Fruit fly (Drosophila melanogaster): Measurements from ENCODE around the gene CG32085.

Gene CG32085

DNA sequence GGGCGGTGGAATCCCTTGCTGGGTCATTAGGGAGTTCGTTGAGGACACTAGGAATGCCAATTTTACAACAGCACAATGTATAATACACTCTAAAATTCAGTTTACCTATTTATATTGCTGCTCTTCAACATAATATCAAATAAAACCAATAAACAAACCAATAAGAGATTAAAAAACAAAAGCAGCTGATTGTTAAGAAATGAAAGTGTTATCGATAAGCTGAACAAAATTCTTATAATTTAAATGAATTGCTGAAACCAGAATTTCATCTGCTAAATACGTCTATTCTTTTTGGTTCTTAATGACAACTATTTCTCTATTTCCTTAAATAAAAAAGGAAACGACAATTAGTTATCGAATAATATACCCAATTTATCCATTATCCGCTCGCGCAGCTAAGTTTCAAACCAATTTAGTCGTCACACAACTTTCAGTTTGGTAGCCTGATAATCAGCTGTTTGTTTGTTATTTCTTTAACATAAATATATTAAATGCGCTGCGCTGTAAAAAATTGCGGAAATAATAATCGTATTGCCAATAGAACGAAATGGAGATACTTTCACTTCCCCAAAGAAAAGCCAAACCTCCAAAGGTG, 11.2 kb upstream of the CG32085 start, which contains the start of the genes Pldn and CG14135 (continued):
- TF ChIP-seq CG17186 (GFP tag; optimal IDR thresholded peaks at IDR 0.05) (no peak), pzg (GFP tag; optimal IDR thresholded peaks at IDR 0.05) (peak; percentile 72), C15 (GFP tag; IDR thresholded peaks at IDR 0.05) (no peak), CG7963 (GFP tag; IDR thresholded peaks at IDR 0.05; ENCODE audit: partially characterized antibody) (no peak), da (GFP tag; optimal IDR thresholded peaks at IDR 0.05) (no peak), cwo (GFP tag; optimal IDR thresholded peaks at IDR 0.05) (no peak), CG14710 (tag; optimal IDR thresholded peaks at IDR 0.05) (peak; percentile 55), Sox102F (GFP tag; optimal IDR thresholded peaks at IDR 0.05) (no peak), aop (GFP tag; IDR thresholded peaks at IDR 0.05) (no peak), run (tag; optimal IDR thresholded peaks at IDR 0.05) (no peak), Doc2 (GFP tag; IDR thresholded peaks at IDR 0.05) (no peak), E2f2 (GFP tag; IDR thresholded peaks at IDR 0.05) (no peak), mirr (GFP tag; optimal IDR thresholded peaks at IDR 0.05) (no peak), CG14965 (GFP tag; optimal IDR thresholded peaks at IDR 0.05; ENCODE audit: borderline replicate concordance) (no peak), HLH4C (GFP tag; IDR thresholded peaks at IDR 0.05; ENCODE audit: partially characterized antibody) (peak; percentile 53; the same call in 2 of the 3 replicates), Scr (GFP tag; IDR thresholded peaks at IDR 0.05; ENCODE audit: partially characterized antibody) (peak; percentile 49), CG10267 (tag; optimal IDR thresholded peaks at IDR 0.05) (peak; percentile 44), pros (GFP tag; optimal IDR thresholded peaks at IDR 0.05) (no peak), btn (GFP tag; optimal IDR thresholded peaks at IDR 0.05) (no peak), BtbVII (GFP tag; optimal IDR thresholded peaks at IDR 0.05) (no peak), Hr51 (GFP tag; optimal IDR thresholded peaks at IDR 0.05) (no peak), tin (GFP tag; optimal IDR thresholded peaks at IDR 0.05) (no peak), sens (GFP tag) (peak; percentile 77), CG2712 (tag; optimal IDR thresholded peaks at IDR 0.05) (peak; percentile 16), CG11696 (GFP tag; IDR thresholded peaks at IDR 0.05) (no peak), trh (GFP tag; optimal IDR thresholded peaks at IDR 0.05) (no peak), CG17829 (tag; optimal IDR thresholded peaks at IDR 0.05) (peak; percentile 10), CG9609 (GFP tag; optimal IDR thresholded peaks at IDR 0.05) (no peak), schlank (tag; optimal IDR thresholded peaks at IDR 0.05) (no peak), dmrt11E (tag; optimal IDR thresholded peaks at IDR 0.05) (no peak), dimm (GFP tag; IDR thresholded peaks at IDR 0.05) (no peak), CG14860 (GFP tag; IDR thresholded peaks at IDR 0.05; ENCODE audit: partially characterized antibody) (no peak), abd-A (tag; optimal IDR thresholded peaks at IDR 0.05) (no peak), Dip3 (GFP tag; optimal IDR thresholded peaks at IDR 0.05) (no peak), jumu (GFP tag; optimal IDR thresholded peaks at IDR 0.05) (no peak), sug (tag; optimal IDR thresholded peaks at IDR 0.05) (peak; percentile 32), Dp (GFP tag; optimal IDR thresholded peaks at IDR 0.05) (peak; percentile 26), CG12236 (GFP tag; optimal IDR thresholded peaks at IDR 0.05) (no peak), fd102C (GFP tag; optimal IDR thresholded peaks at IDR 0.05) (no peak), Meics (GFP tag; optimal IDR thresholded peaks at IDR 0.05) (no peak), CG9437 (GFP tag; optimal IDR thresholded peaks at IDR 0.05) (no peak), CoRest (tag; optimal IDR thresholded peaks at IDR 0.05) (no peak), CG18262 (tag; optimal IDR thresholded peaks at IDR 0.05) (no peak), salm (tag; optimal IDR thresholded peaks at IDR 0.05) (no peak), CHES-1-like (GFP tag; optimal IDR thresholded peaks at IDR 0.05) (peak; percentile 9), crp (GFP tag; optimal IDR thresholded peaks at IDR 0.05) (peak; percentile 97 to 99), CG10979 (tag; optimal IDR thresholded peaks at IDR 0.05) (no peak), Jarid2 (GFP tag; optimal IDR thresholded peaks at IDR 0.05) (no peak), zfh2 (GFP tag; optimal IDR thresholded peaks at IDR 0.05) (no peak), ems (GFP tag; optimal IDR thresholded peaks at IDR 0.05) (no peak)

All from whole organism, embryonic.